Worm (Caenorhabditis elegans) whole organism, L4 larva: ENCODE measurements around the gene M05D6.2.

Experiments
- R02D3.7 ChIP-seq: fragments of 150-350 bp; sonication (generic microtip); optimal IDR thresholded peaks from 3 replicates; lab custom pipeline; 2014; ENCODE audit warnings: missing biosample characterization, missing genetic modification characterization
- T20F7.1 ChIP-seq: fragments of 200-800 bp; sonication (Bioruptor generic); optimal IDR thresholded peaks from 2 replicates; lab custom pipeline; 2018; ENCODE audit warnings: mild to moderate bottlenecking, missing genetic modification characterization, missing compliant biosample characterization
- T26A8.4 ChIP-seq: fragments of 200-800 bp; sonication (Bioruptor generic); IDR thresholded peaks from 2 replicates; pipeline ENCODE4 v1.3.6; 2022; ENCODE audit warnings: missing genetic modification characterization, missing compliant biosample characterization
- Y105C5A.15 ChIP-seq: fragments of 200-800 bp; sonication (Bioruptor generic); IDR thresholded peaks from 2 replicates; pipeline ENCODE4 v1.3.6; 2022; ENCODE audit warnings: missing genetic modification characterization, missing compliant biosample characterization
- Y48G9A.11 ChIP-seq: fragments of 200-800 bp; sonication (Bioruptor generic); IDR thresholded peaks from 2 replicates; pipeline ENCODE4 v1.3.6; 2022; ENCODE audit warnings: missing genetic modification reagents, missing genetic modification characterization, missing compliant biosample characterization
- Y5F2A.4 ChIP-seq: fragments of 200-800 bp; sonication (Bioruptor generic); optimal IDR thresholded peaks from 2 replicates; lab custom pipeline; 2018; ENCODE audit warnings: mild to moderate bottlenecking, missing genetic modification characterization, missing compliant biosample characterization
- aha-1 ChIP-seq: fragments of 150-350 bp; peaks from one replicate; lab custom pipeline; 2014; ENCODE audit warnings: missing biosample characterization, missing genetic modification characterization
- attf-4 ChIP-seq: sonication (generic microtip); optimal IDR thresholded peaks from 3 replicates; lab custom pipeline; 2017; ENCODE audit warnings: missing biosample characterization, missing genetic modification characterization
- ceh-32 ChIP-seq: sonication (generic microtip); optimal IDR thresholded peaks from 2 replicates; lab custom pipeline; 2016; ENCODE audit warnings: mild to moderate bottlenecking, missing genetic modification characterization, missing compliant biosample characterization; ENCODE audit not compliant: poor library complexity
- ceh-82 ChIP-seq: sonication (generic microtip); optimal IDR thresholded peaks from 2 replicates; lab custom pipeline; 2017; ENCODE audit warnings: missing biosample characterization, missing genetic modification characterization
- ces-1 ChIP-seq: fragments of 150-350 bp; sonication (generic microtip); optimal IDR thresholded peaks from 4 replicates; lab custom pipeline; 2014; ENCODE audit warnings: missing biosample characterization, missing genetic modification reagents, missing genetic modification characterization
- cey-2 ChIP-seq: sonication (generic microtip); optimal IDR thresholded peaks from 3 replicates; lab custom pipeline; 2017; ENCODE audit warnings: missing genetic modification characterization, mild to moderate bottlenecking, missing compliant biosample characterization, antibody characterized with exemption, borderline replicate concordance; ENCODE audit not compliant: insufficient read depth
- ctbp-1 ChIP-seq: fragments of 200-800 bp; sonication (Bioruptor generic); IDR thresholded peaks from 2 replicates; pipeline ENCODE4 v1.3.6; 2022; ENCODE audit warnings: missing genetic modification reagents, missing genetic modification characterization, missing compliant biosample characterization
- daf-16 ChIP-seq, 3 experiments: sonication (generic microtip); optimal IDR thresholded peaks; 2 replicates each; lab custom pipeline; 2016 to 2017; ENCODE audit warnings: missing genetic modification characterization in 3 of 3, missing genetic modification reagents in 3 of 3, mild to moderate bottlenecking in 2 of 3, missing compliant biosample characterization in 2 of 3, missing biosample characterization in 1 of 3, moderate library complexity in 1 of 3
- daf-19 ChIP-seq: fragments of 200-800 bp; sonication (Bioruptor generic); conservative IDR thresholded peaks from 2 replicates; pipeline ENCODE4 v1.3.6; 2022; ENCODE audit warnings: missing genetic modification characterization, missing compliant biosample characterization
- daf-8 ChIP-seq: fragments of 200-800 bp; sonication (Bioruptor generic); IDR thresholded peaks from 2 replicates; pipeline ENCODE4 v1.3.6; 2022; ENCODE audit warnings: missing genetic modification characterization, missing compliant biosample characterization
- dmd-6 ChIP-seq: fragments of 200-800 bp; sonication (Bioruptor generic); IDR thresholded peaks from 2 replicates; pipeline ENCODE4 v1.3.6; 2022; ENCODE audit warnings: missing genetic modification reagents, missing genetic modification characterization, missing compliant biosample characterization
- dmd-9 ChIP-seq: fragments of 200-800 bp; sonication (Bioruptor generic); IDR thresholded peaks from 2 replicates; pipeline ENCODE4 v1.3.6; 2022; ENCODE audit warnings: missing genetic modification reagents, missing genetic modification characterization, missing compliant biosample characterization
- duxl-1 ChIP-seq: sonication (generic microtip); optimal IDR thresholded peaks from 2 replicates; lab custom pipeline; 2016; ENCODE audit warnings: mild to moderate bottlenecking, missing genetic modification characterization, moderate library complexity, missing compliant biosample characterization; ENCODE audit not compliant: poor library complexity
- dve-1 ChIP-seq: sonication (generic microtip); optimal IDR thresholded peaks from 2 replicates; lab custom pipeline; 2017; ENCODE audit warnings: antibody characterized with exemption, mild to moderate bottlenecking, missing genetic modification characterization, missing compliant biosample characterization; ENCODE audit not compliant: insufficient read depth
- fos-1 ChIP-seq: fragments of 150-350 bp; optimal IDR thresholded peaks from 2 replicates; lab custom pipeline; 2014; ENCODE audit warnings: missing biosample characterization, missing genetic modification characterization
- hif-1 ChIP-seq, 2 experiments: sonication (generic microtip); optimal IDR thresholded peaks; 2 replicates each; lab custom pipeline; 2016 to 2017; ENCODE audit warnings: missing compliant biosample characterization in 2 of 2, missing genetic modification characterization in 2 of 2, missing genetic modification reagents in 2 of 2, missing genotype in 2 of 2, mild to moderate bottlenecking in 1 of 2
- jun-1 ChIP-seq: fragments of 150-350 bp; optimal IDR thresholded peaks from 2 replicates; lab custom pipeline; 2014; ENCODE audit warnings: missing biosample characterization, missing genetic modification reagents, missing genetic modification characterization
- lin-1 ChIP-seq: fragments of 200-800 bp; sonication (Bioruptor generic); IDR thresholded peaks from 2 replicates; pipeline ENCODE4 v1.3.6; 2022; ENCODE audit warnings: missing genetic modification reagents, missing genetic modification characterization, missing compliant biosample characterization
- lin-13 ChIP-seq: fragments of 150-350 bp; optimal IDR thresholded peaks from 2 replicates; lab custom pipeline; 2014; ENCODE audit warnings: missing biosample characterization, missing genetic modification reagents, missing genetic modification characterization
- lin-39 ChIP-seq: fragments of 150-350 bp; optimal IDR thresholded peaks from 2 replicates; lab custom pipeline; 2014; ENCODE audit warnings: missing biosample characterization, missing genetic modification reagents, missing genetic modification characterization
- mdt-29 ChIP-seq: fragments of 200-800 bp; sonication (Bioruptor generic); IDR thresholded peaks from 2 replicates; pipeline ENCODE4 v1.3.6; 2022; ENCODE audit warnings: missing genetic modification reagents, missing genetic modification characterization, missing compliant biosample characterization
- mes-2 ChIP-seq: sonication (generic microtip); optimal IDR thresholded peaks from 2 replicates; lab custom pipeline; 2016; ENCODE audit warnings: missing genotype, mild to moderate bottlenecking, missing genetic modification characterization, missing compliant biosample characterization; ENCODE audit not compliant: poor library complexity, severe bottlenecking
- mxl-2 ChIP-seq: fragments of 200-800 bp; sonication (Bioruptor generic); conservative IDR thresholded peaks from 2 replicates; pipeline ENCODE4 v1.3.6; 2022; ENCODE audit warnings: missing genetic modification reagents, missing genetic modification characterization, missing compliant biosample characterization
- nhr-102 ChIP-seq: sonication (generic microtip); optimal IDR thresholded peaks from 2 replicates; lab custom pipeline; 2016; ENCODE audit warnings: mild to moderate bottlenecking, missing genetic modification characterization, moderate library complexity, missing compliant biosample characterization
- nhr-25 ChIP-seq: sonication (generic microtip); optimal IDR thresholded peaks from 2 replicates; lab custom pipeline; 2017; ENCODE audit warnings: missing genetic modification characterization, mild to moderate bottlenecking, missing compliant biosample characterization, antibody characterized with exemption, moderate library complexity, borderline replicate concordance; ENCODE audit not compliant: insufficient read depth
- nhr-42 ChIP-seq: fragments of 200-800 bp; sonication (Bioruptor generic); IDR thresholded peaks from 2 replicates; pipeline ENCODE4 v1.3.6; 2022; ENCODE audit warnings: missing genetic modification characterization, missing compliant biosample characterization
- nhr-6 ChIP-seq: fragments of 150-350 bp; optimal IDR thresholded peaks from 2 replicates; lab custom pipeline; 2014; ENCODE audit warnings: missing biosample characterization, missing genetic modification characterization
- pha-4 ChIP-seq, 2 experiments: fragments of 150-350 bp in 1 of 2; fragments of 200-800 bp in 1 of 2; sonication (Bioruptor generic) in 1 of 2; IDR thresholded peaks in 1 of 2; optimal IDR thresholded peaks in 1 of 2; 2 replicates each; pipeline versions ENCODE4 v1.3.6 to Lab custom; 2014 to 2022; ENCODE audit warnings: missing genetic modification characterization in 2 of 2, missing genetic modification reagents in 2 of 2, missing biosample characterization in 1 of 2, missing compliant biosample characterization in 1 of 2
- pqm-1 ChIP-seq: sonication (generic microtip); optimal IDR thresholded peaks from 2 replicates; lab custom pipeline; 2017; ENCODE audit warnings: missing biosample characterization, missing genetic modification characterization
- rbr-2 ChIP-seq: sonication (generic microtip); optimal IDR thresholded peaks from 2 replicates; lab custom pipeline; 2016; ENCODE audit warnings: missing genotype, missing genetic modification characterization, missing compliant biosample characterization
- saeg-2 ChIP-seq: fragments of 200-800 bp; sonication (Bioruptor generic); IDR thresholded peaks from 2 replicates; pipeline ENCODE4 v1.3.6; 2022; ENCODE audit warnings: missing genetic modification reagents, missing genetic modification characterization, missing compliant biosample characterization
- sdz-12 ChIP-seq: fragments of 200-800 bp; sonication (Bioruptor generic); optimal IDR thresholded peaks from 2 replicates; lab custom pipeline; 2018; ENCODE audit warnings: mild to moderate bottlenecking, missing genetic modification characterization, missing compliant biosample characterization
- skn-1 ChIP-seq: fragments of 150-350 bp; optimal IDR thresholded peaks from 2 replicates; lab custom pipeline; 2014; ENCODE audit warnings: missing biosample characterization, missing genetic modification characterization
- snpc-1.2 ChIP-seq: fragments of 200-800 bp; sonication (Bioruptor generic); IDR thresholded peaks from 2 replicates; pipeline ENCODE4 v1.3.6; 2022; ENCODE audit warnings: missing genetic modification reagents, missing genetic modification characterization, missing compliant biosample characterization
- tra-1 ChIP-seq: fragments of 200-800 bp; sonication (Bioruptor generic); IDR thresholded peaks from 2 replicates; pipeline ENCODE4 v1.3.6; 2022; ENCODE audit warnings: missing genetic modification reagents, missing genetic modification characterization, missing compliant biosample characterization
- unc-130 ChIP-seq: sonication (generic microtip); optimal IDR thresholded peaks from 2 replicates; lab custom pipeline; 2016; ENCODE audit warnings: missing genetic modification reagents, missing genetic modification characterization, missing compliant biosample characterization
- unc-62 ChIP-seq, 3 experiments: fragments of 150-350 bp in 1 of 3; sonication (generic microtip); optimal IDR thresholded peaks in 2 of 3; peaks in 1 of 3; 1 replicate in 1 of 3; 2 replicates in 2 of 3; lab custom pipeline; 2014 to 2017; ENCODE audit warnings: missing biosample characterization in 3 of 3, missing genetic modification characterization in 3 of 3, missing genetic modification reagents in 3 of 3, missing genotype in 1 of 3
- vab-7 ChIP-seq: fragments of 200-800 bp; sonication (Bioruptor generic); IDR thresholded peaks from 2 replicates; pipeline ENCODE4 v1.3.6; 2022; ENCODE audit warnings: missing genetic modification reagents, missing genetic modification characterization, missing compliant biosample characterization
- zag-1 ChIP-seq: fragments of 150-350 bp; optimal IDR thresholded peaks from 2 replicates; lab custom pipeline; 2014; ENCODE audit warnings: missing biosample characterization, missing genetic modification characterization
- zfp-2 ChIP-seq: sonication (generic microtip); optimal IDR thresholded peaks from 2 replicates; lab custom pipeline; 2016; ENCODE audit warnings: mild to moderate bottlenecking, missing genetic modification characterization, missing compliant biosample characterization
- zfp-3 ChIP-seq: fragments of 200-800 bp; sonication (Bioruptor generic); conservative IDR thresholded peaks from 2 replicates; pipeline ENCODE4 v1.3.6; 2022; ENCODE audit warnings: missing genetic modification reagents, missing genetic modification characterization, missing compliant biosample characterization
- zip-2 ChIP-seq: fragments of 150-350 bp; optimal IDR thresholded peaks from 2 replicates; lab custom pipeline; 2014; ENCODE audit warnings: missing biosample characterization, missing genetic modification characterization

Gene M05D6.2

DNA sequence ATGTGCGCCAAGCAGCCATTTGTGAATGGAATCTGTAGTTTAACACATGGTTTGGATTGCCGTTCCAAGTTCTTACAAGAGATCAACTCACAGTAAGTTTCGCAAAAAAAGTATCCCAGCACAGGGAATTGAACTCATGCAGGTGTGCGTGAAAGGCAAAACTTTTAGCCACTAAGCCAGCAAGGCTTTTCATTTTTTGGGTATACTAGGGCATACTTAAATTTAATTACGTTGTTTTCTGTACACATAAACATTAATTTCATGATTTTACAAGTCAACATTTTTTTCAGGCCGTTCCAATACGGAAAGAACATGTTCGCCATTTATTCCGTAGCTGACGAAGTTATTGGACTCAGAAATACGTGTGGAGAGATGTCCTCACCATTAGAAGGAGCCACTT, 26.4 kb upstream of the M05D6.2 start (continued):
- no peak for TF ChIP-seq sdz-12 (GFP tag; lab: Kevin White, UChicago)
- peak; percentile 73; the same call in 1 of the 2 replicates for TF ChIP-seq vab-7 (GFP tag; lab: Robert Waterston, UW)
- TF ChIP-seq tra-1 = peak; percentile 79
- no peak for TF ChIP-seq zag-1 (tag; lab: Kevin White, UChicago)
- no peak for TF ChIP-seq zip-2 (tag; lab: Kevin White, UChicago)
- no peak for TF ChIP-seq ceh-82
- peak; percentile 75 for TF ChIP-seq lin-1 (GFP tag; lab: Robert Waterston, UW)
- no peak for TF ChIP-seq attf-4
- TF ChIP-seq nhr-102 (tag; lab: Kevin White, UChicago) = peak; percentile 55
- peak; percentile 81 for TF ChIP-seq T26A8.4 (GFP tag; lab: Robert Waterston, UW)
- TF ChIP-seq R02D3.7 = peak; percentile 21
- no peak for TF ChIP-seq zfp-2 (tag; lab: Kevin White, UChicago)
- peak; percentile 86 for TF ChIP-seq daf-19 (GFP tag; lab: Robert Waterston, UW)
- no peak for TF ChIP-seq nhr-6 (tag; lab: Kevin White, UChicago)
- peak; percentile 31; the same call in 1 of the 2 replicates for TF ChIP-seq saeg-2 (GFP tag; lab: Robert Waterston, UW)
- TF ChIP-seq lin-13 (GFP tag; lab: Kevin White, UChicago) = no peak
- TF ChIP-seq Y48G9A.11 = peak; percentile 84
- TF ChIP-seq hif-1 (tag; optimal IDR thresholded peaks at IDR 0.05; lab: Kevin White, UChicago) = peak in 1 of 2 experiments; percentile 35
- TF ChIP-seq nhr-42 (GFP tag; lab: Robert Waterston, UW) = peak; percentile 82; the same call in 1 of the 2 replicates
- TF ChIP-seq mxl-2 = 0 out of 2 replicates have a peak, but pooled peaks have one; percentile 54
- TF ChIP-seq dmd-6 (GFP tag; lab: Robert Waterston, UW) = peak; percentile 20; the same call in 1 of the 2 replicates
- TF ChIP-seq jun-1 (tag; lab: Kevin White, UChicago) = no peak
- peak; percentile 87 for TF ChIP-seq aha-1
- peak; percentile 85 for TF ChIP-seq snpc-1.2 (GFP tag; lab: Robert Waterston, UW)
- TF ChIP-seq pha-4 (GFP tag; IDR thresholded peaks at IDR 0.05; lab: Robert Waterston, UW) = peak; percentile 92
- TF ChIP-seq pha-4 (tag; optimal IDR thresholded peaks at IDR 0.05; lab: Kevin White, UChicago) = no peak
- TF ChIP-seq mdt-29 (GFP tag; lab: Robert Waterston, UW) = peak; percentile 69; the same call in 1 of the 2 replicates
- TF ChIP-seq unc-130 (GFP tag; lab: Kevin White, UChicago) = peak; percentile 38
- TF ChIP-seq nhr-25 (tag; lab: Kevin White, UChicago) = peak; percentile 9
- peak; percentile 72 for TF ChIP-seq dmd-9 (GFP tag; lab: Robert Waterston, UW)
- TF ChIP-seq pqm-1 (tag; lab: Kevin White, UChicago) = no peak
- peak; percentile 88 for TF ChIP-seq Y5F2A.4
- no peak for TF ChIP-seq cey-2 (tag; lab: Kevin White, UChicago)
- TF ChIP-seq T20F7.1 (GFP tag; lab: Kevin White, UChicago) = peak; percentile 29
- peak; percentile 80 for TF ChIP-seq ctbp-1 (GFP tag; lab: Robert Waterston, UW)
- TF ChIP-seq skn-1 (tag; lab: Kevin White, UChicago) = no peak
- no peak for TF ChIP-seq fos-1 (tag; lab: Kevin White, UChicago)
- peak; percentile 80 for TF ChIP-seq duxl-1 (tag; lab: Kevin White, UChicago)
- TF ChIP-seq rbr-2 (tag; lab: Kevin White, UChicago) = peak; percentile 28
- no peak for TF ChIP-seq lin-39 (tag; lab: Kevin White, UChicago)
- peak; percentile 79; the same call in 1 of the 2 replicates for TF ChIP-seq zfp-3 (GFP tag; lab: Robert Waterston, UW)
- TF ChIP-seq dve-1 (tag; lab: Kevin White, UChicago) = no peak
- TF ChIP-seq daf-8 (GFP tag; lab: Robert Waterston, UW) = peak; percentile 72; the same call in 1 of the 2 replicates
- 0 out of 2 replicates have a peak, but pooled peaks have one; percentile 48 for TF ChIP-seq Y105C5A.15 (GFP tag; lab: Robert Waterston, UW)
- TF ChIP-seq unc-62 (GFP tag; optimal IDR thresholded peaks at IDR 0.05 in 1 of 2; lab: Kevin White, UChicago) = no peak
- no peak for TF ChIP-seq unc-62 (tag; optimal IDR thresholded peaks at IDR 0.05; lab: Kevin White, UChicago)
- TF ChIP-seq ceh-32 (tag; lab: Kevin White, UChicago) = no peak
- TF ChIP-seq daf-16 (GFP tag; optimal IDR thresholded peaks at IDR 0.05; lab: Kevin White, UChicago) = peak; percentile 37 to 88
- TF ChIP-seq daf-16 (tag; optimal IDR thresholded peaks at IDR 0.05; lab: Kevin White, UChicago) = no peak
- TF ChIP-seq ces-1 (GFP tag; lab: Kevin White, UChicago) = no peak
- peak; percentile 79 for TF ChIP-seq mes-2
